Worm (Caenorhabditis elegans): ENCODE data around the gene ccpp-6.

Gene ccpp-6

ce11 chrII:5340672-5341568 lies 46.2 kb downstream of the ccpp-6 start:
- TF ChIP-seq hmbx-1 (tag; optimal IDR thresholded peaks at IDR 0.05): no peak
- TF ChIP-seq sea-1 (GFP tag; conservative IDR thresholded peaks at IDR 0.05): no peak
- no peak for TF ChIP-seq ceh-13 (GFP tag; optimal IDR thresholded peaks at IDR 0.05)
- no peak for TF ChIP-seq hnd-1 (tag; optimal IDR thresholded peaks at IDR 0.05)
- TF ChIP-seq ets-7 (tag; optimal IDR thresholded peaks at IDR 0.05): no peak
- TF ChIP-seq flt-1 (GFP tag; IDR thresholded peaks at IDR 0.05): no peak
- no peak for TF ChIP-seq ceh-36 (tag; optimal IDR thresholded peaks at IDR 0.05)
- TF ChIP-seq F13C5.2 (tag; optimal IDR thresholded peaks at IDR 0.05): no peak
- no peak for TF ChIP-seq tra-4 (tag; optimal IDR thresholded peaks at IDR 0.05)
- no peak for TF ChIP-seq pes-1 (GFP tag; IDR thresholded peaks at IDR 0.05)
- TF ChIP-seq aly-1 (tag; optimal IDR thresholded peaks at IDR 0.05): no peak
- no peak for TF ChIP-seq B0310.2 (tag; optimal IDR thresholded peaks at IDR 0.05)
- no peak for TF ChIP-seq scrt-1 (GFP tag; IDR thresholded peaks at IDR 0.05)
- TF ChIP-seq tbx-37 (GFP tag; conservative IDR thresholded peaks at IDR 0.05): no peak

DNA sequence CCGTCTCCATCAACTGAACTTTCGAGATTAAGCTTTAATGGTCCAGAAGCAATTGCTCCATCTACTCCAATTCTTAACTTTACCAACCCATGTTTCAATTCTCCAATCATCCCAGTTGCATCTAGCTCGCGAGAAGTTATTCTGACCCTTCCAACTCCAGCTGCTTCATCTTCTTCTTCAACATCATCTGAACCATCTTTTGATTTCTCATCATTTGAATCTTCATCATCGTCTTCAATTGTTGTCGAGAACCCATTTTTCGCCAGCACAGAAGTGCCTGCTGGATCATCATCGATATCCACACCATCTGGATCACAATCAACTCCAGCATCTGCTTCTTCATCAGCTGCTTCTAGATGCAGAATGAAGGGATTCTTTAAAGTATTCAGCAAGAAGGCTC lies 47.6 kb downstream of the ccpp-6 start:
- TF ChIP-seq B0310.2 (tag; optimal IDR thresholded peaks at IDR 0.05) (no peak), ets-7 (tag; optimal IDR thresholded peaks at IDR 0.05) (no peak), scrt-1 (GFP tag; IDR thresholded peaks at IDR 0.05) (no peak), ama-1 (optimal IDR thresholded peaks at IDR 0.05) (no peak), ceh-36 (tag; optimal IDR thresholded peaks at IDR 0.05) (no peak), tra-4 (tag; optimal IDR thresholded peaks at IDR 0.05) (no peak), hmbx-1 (tag; optimal IDR thresholded peaks at IDR 0.05) (no peak), flt-1 (GFP tag; IDR thresholded peaks at IDR 0.05) (no peak), hmg-4 (GFP tag; optimal IDR thresholded peaks at IDR 0.05) (no peak), sea-1 (GFP tag; conservative IDR thresholded peaks at IDR 0.05) (no peak), pes-1 (GFP tag; IDR thresholded peaks at IDR 0.05) (no peak), tbx-37 (GFP tag; conservative IDR thresholded peaks at IDR 0.05) (no peak), F13C5.2 (tag; optimal IDR thresholded peaks at IDR 0.05) (no peak), hnd-1 (tag; optimal IDR thresholded peaks at IDR 0.05) (no peak), tbx-11 (GFP tag; IDR thresholded peaks at IDR 0.05) (no peak), aly-1 (tag; optimal IDR thresholded peaks at IDR 0.05) (no peak), ceh-13 (GFP tag; optimal IDR thresholded peaks at IDR 0.05) (no peak)

- no peak for TF ChIP-seq sea-1 (GFP tag; conservative IDR thresholded peaks at IDR 0.05)
- no peak for TF ChIP-seq scrt-1 (GFP tag; IDR thresholded peaks at IDR 0.05)
- no peak for TF ChIP-seq ceh-13 (GFP tag; optimal IDR thresholded peaks at IDR 0.05)
- TF ChIP-seq B0310.2 (tag; optimal IDR thresholded peaks at IDR 0.05): no peak
- no peak for TF ChIP-seq ets-7 (tag; optimal IDR thresholded peaks at IDR 0.05)
- no peak for TF ChIP-seq ceh-36 (tag; optimal IDR thresholded peaks at IDR 0.05)
- no peak for TF ChIP-seq hnd-1 (tag; optimal IDR thresholded peaks at IDR 0.05)
- TF ChIP-seq tbx-11 (GFP tag; IDR thresholded peaks at IDR 0.05): no peak
- TF ChIP-seq flt-1 (GFP tag; IDR thresholded peaks at IDR 0.05): no peak
These were observed 48.8 kb downstream of the ccpp-6 start for ce11 chrII:5338301-5338700.

- no peak for TF ChIP-seq pes-1 (GFP tag; IDR thresholded peaks at IDR 0.05)
- TF ChIP-seq tbx-11 (GFP tag; IDR thresholded peaks at IDR 0.05): no peak
- TF ChIP-seq sea-1 (GFP tag; conservative IDR thresholded peaks at IDR 0.05): no peak
- TF ChIP-seq tra-4 (tag; optimal IDR thresholded peaks at IDR 0.05): no peak
- no peak for TF ChIP-seq ceh-13 (GFP tag; optimal IDR thresholded peaks at IDR 0.05)
- TF ChIP-seq ceh-36 (tag; optimal IDR thresholded peaks at IDR 0.05): no peak
- TF ChIP-seq hmbx-1 (tag; optimal IDR thresholded peaks at IDR 0.05): no peak
- no peak for TF ChIP-seq F13C5.2 (tag; optimal IDR thresholded peaks at IDR 0.05)
- TF ChIP-seq ama-1 (optimal IDR thresholded peaks at IDR 0.05): no peak
- no peak for TF ChIP-seq scrt-1 (GFP tag; IDR thresholded peaks at IDR 0.05)
- no peak for TF ChIP-seq tbx-37 (GFP tag; conservative IDR thresholded peaks at IDR 0.05)
- no peak for TF ChIP-seq hmg-4 (GFP tag; optimal IDR thresholded peaks at IDR 0.05)
- TF ChIP-seq flt-1 (GFP tag; IDR thresholded peaks at IDR 0.05): no peak
- TF ChIP-seq ets-7 (tag; optimal IDR thresholded peaks at IDR 0.05): no peak
- no peak for TF ChIP-seq hnd-1 (tag; optimal IDR thresholded peaks at IDR 0.05)
- TF ChIP-seq aly-1 (tag; optimal IDR thresholded peaks at IDR 0.05): no peak
- TF ChIP-seq B0310.2 (tag; optimal IDR thresholded peaks at IDR 0.05): no peak
These were observed 49.6 kb downstream of the ccpp-6 start for ce11 chrII:5337495-5337840.

ce11 chrII:5336660-5337494 lies 50.2 kb downstream of the ccpp-6 start:
- TF ChIP-seq hmbx-1 (tag; optimal IDR thresholded peaks at IDR 0.05) (no peak), hmg-4 (GFP tag; optimal IDR thresholded peaks at IDR 0.05) (peak; percentile 13)

DNA sequence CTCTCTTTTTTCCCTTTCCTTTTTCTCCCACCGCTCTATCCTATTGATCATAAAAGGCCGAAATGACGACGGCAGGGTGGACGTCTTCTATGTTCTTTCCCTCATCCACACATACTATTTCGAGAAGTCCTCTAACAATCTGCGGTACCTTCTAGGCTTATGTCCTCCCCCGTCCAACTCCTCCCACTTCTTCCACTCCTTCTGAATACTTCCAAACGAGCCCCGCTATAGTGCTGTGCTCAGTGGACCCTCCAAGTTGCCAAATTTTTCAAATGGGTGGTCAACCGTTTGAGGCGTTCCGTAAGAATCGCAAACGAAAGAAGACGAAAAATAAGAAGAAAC lies 51.1 kb downstream of the ccpp-6 start:
- TF ChIP-seq ets-7 (tag; optimal IDR thresholded peaks at IDR 0.05) (no peak), ceh-13 (GFP tag; optimal IDR thresholded peaks at IDR 0.05) (no peak), aly-1 (tag; optimal IDR thresholded peaks at IDR 0.05) (peak; percentile 6), ama-1 (optimal IDR thresholded peaks at IDR 0.05) (no peak), sea-1 (GFP tag; conservative IDR thresholded peaks at IDR 0.05) (no peak), hmbx-1 (tag; optimal IDR thresholded peaks at IDR 0.05) (no peak), F13C5.2 (tag; optimal IDR thresholded peaks at IDR 0.05) (peak; percentile 38), tbx-11 (GFP tag; IDR thresholded peaks at IDR 0.05) (peak; percentile 20; the same call in 1 of the 2 replicates), tbx-37 (GFP tag; conservative IDR thresholded peaks at IDR 0.05) (no peak)
